Worm (Caenorhabditis elegans) whole organism, early embryonic: ENCODE measurements around the gene hot-1.

Experiments
- B0310.2 ChIP-seq: sonication (generic microtip); optimal IDR thresholded peaks from 2 replicates; lab custom pipeline; 2016; ENCODE audit warnings: mild to moderate bottlenecking, missing genetic modification characterization, missing compliant biosample characterization
- aly-1 ChIP-seq: sonication (generic microtip); optimal IDR thresholded peaks from 2 replicates; lab custom pipeline; 2016; ENCODE audit warnings: missing genetic modification characterization, missing compliant biosample characterization
- hmbx-1 ChIP-seq: sonication (generic microtip); optimal IDR thresholded peaks from 2 replicates; lab custom pipeline; 2016; ENCODE audit warnings: mild to moderate bottlenecking, missing genetic modification characterization, missing compliant biosample characterization
- sea-1 ChIP-seq: fragments of 200-800 bp; sonication (Bioruptor generic); conservative IDR thresholded peaks from 2 replicates; pipeline ENCODE4 v1.3.6; 2022; ENCODE audit warnings: missing genetic modification characterization, missing compliant biosample characterization
- tbx-11 ChIP-seq: fragments of 200-800 bp; sonication (Bioruptor generic); IDR thresholded peaks from 2 replicates; pipeline ENCODE4 v1.3.6; 2022; ENCODE audit warnings: missing genetic modification characterization, missing compliant biosample characterization
- tbx-37 ChIP-seq: fragments of 200-800 bp; sonication (Bioruptor generic); conservative IDR thresholded peaks from 2 replicates; pipeline ENCODE4 v1.3.6; 2022; ENCODE audit warnings: missing genetic modification reagents, missing genetic modification characterization, missing compliant biosample characterization

DNA sequence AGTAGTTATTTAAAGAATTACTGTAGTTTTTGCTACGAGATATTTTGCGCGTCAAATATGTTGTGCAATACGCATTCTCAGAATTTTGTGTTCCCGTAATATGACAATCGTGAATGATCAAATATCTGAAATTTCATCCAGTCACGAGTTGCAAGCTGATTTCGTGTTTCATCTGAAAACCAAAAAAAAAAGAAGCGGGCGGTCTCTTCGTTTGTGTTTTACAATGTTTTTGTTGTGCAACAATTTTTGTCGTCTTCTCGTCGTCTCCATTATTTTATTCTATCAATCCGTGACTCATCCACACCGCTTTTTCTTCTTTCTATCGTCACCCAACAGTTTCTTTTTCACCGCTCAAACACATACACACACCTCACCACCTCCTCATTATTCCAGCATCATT, 11.3 kb upstream of the hot-1 start, which contains the start of gene R11H6.4:
- TF ChIP-seq B0310.2 (tag; lab: Kevin White, UChicago) (no peak), aly-1 (tag; lab: Kevin White, UChicago) (no peak), sea-1 (GFP tag; lab: Robert Waterston, UW) (no peak), tbx-37 (GFP tag; lab: Robert Waterston, UW) (no peak), hmbx-1 (tag; lab: Kevin White, UChicago) (no peak), tbx-11 (no peak)
